Fruit fly (Drosophila melanogaster) whole organism, larva: ENCODE data around the gene CG8565.

Source experiments
- noc ChIP-seq: fragments of 200-800 bp; sonication (Bioruptor generic); optimal IDR thresholded peaks from 3 replicates; lab custom pipeline; 2019; ENCODE audit warnings: missing biosample characterization, mild to moderate bottlenecking, missing genetic modification characterization, moderate library complexity

Gene CG8565

dm6 chrX:15814485-15814884 is 23.1 kb upstream of the CG8565 start:
- TF ChIP-seq noc (tag; lab: Kevin White, UChicago): no peak

- TF ChIP-seq noc (tag; lab: Kevin White, UChicago): no peak
These were observed 21.5 kb upstream of the CG8565 start for dm6 chrX:15816127-15816526.

dm6 chrX:15816905-15817304 is 20.7 kb upstream of the CG8565 start:
- TF ChIP-seq noc (tag; lab: Kevin White, UChicago): no peak

- no peak for TF ChIP-seq noc (tag; lab: Kevin White, UChicago)
These were observed 19.8 kb upstream of the CG8565 start for dm6 chrX:15817823-15818222.

- TF ChIP-seq noc (tag; lab: Kevin White, UChicago): no peak
These were observed 18.9 kb upstream of the CG8565 start for dm6 chrX:15818608-15819184.

- no peak for TF ChIP-seq noc (tag; lab: Kevin White, UChicago)
These were observed 15.3 kb upstream of the CG8565 start for dm6 chrX:15822363-15822762.

dm6 chrX:15833957-15834356 is 3.7 kb upstream of the CG8565 start:
- TF ChIP-seq noc (tag; lab: Kevin White, UChicago): no peak

- no peak for TF ChIP-seq noc (tag; lab: Kevin White, UChicago)
These were observed 2.9 kb upstream of the CG8565 start for dm6 chrX:15834594-15835236.

- no peak for TF ChIP-seq noc (tag; lab: Kevin White, UChicago)
These were observed 2.2 kb upstream of the CG8565 start, which contains the start of gene Chc for dm6 chrX:15835393-15835792. Chc (minus strand) TSS chrX:15835490.

dm6 chrX:15840003-15840402 is 2.4 kb downstream of the CG8565 start:
- no peak for TF ChIP-seq noc (tag; lab: Kevin White, UChicago)

- TF ChIP-seq noc (tag; lab: Kevin White, UChicago): no peak
These were observed 3.7 kb downstream of the CG8565 start for dm6 chrX:15841346-15841745.

- peak; percentile 74 for TF ChIP-seq noc (tag; lab: Kevin White, UChicago)
These were observed 6.5 kb downstream of the CG8565 start, which contains the start of the genes ArgRS and CG8578 for dm6 chrX:15844139-15844538. ArgRS (minus strand) TSS chrX:15844145. CG8578 (plus strand) TSS chrX:15844476.

- no peak for TF ChIP-seq noc (tag; lab: Kevin White, UChicago)
These were observed 11.4 kb downstream of the CG8565 start, which contains the start of gene sun for dm6 chrX:15849021-15849420. sun (minus strand) TSS chrX:15849258.

- peak; percentile 42 for TF ChIP-seq noc (tag; lab: Kevin White, UChicago)
These were observed 15.3 kb downstream of the CG8565 start, which contains the start of the genes UBL3 and CG15914 for dm6 chrX:15852815-15853542. UBL3 (minus strand) TSS chrX:15853175. CG15914 (plus strand) TSS chrX:15853421.

- TF ChIP-seq noc (tag; lab: Kevin White, UChicago): no peak
These were observed 20.1 kb downstream of the CG8565 start, which contains the start of the genes CG46440 and Myb for dm6 chrX:15857601-15858284. CG46440 (minus strand) TSS chrX:15857823. Myb (minus strand) TSS chrX:15857823.

dm6 chrX:15859387-15859786 is 21.8 kb downstream of the CG8565 start, which contains the start of gene AlkB:
AlkB (minus strand) TSS chrX:15859487.
- no peak for TF ChIP-seq noc (tag; lab: Kevin White, UChicago)
